Worm (Caenorhabditis elegans): ENCODE measurements around the gene phat-8.
"Not testable (repeated sequence)": the region's sequence is repeated elsewhere in the genome, so short reads cannot be mapped to it uniquely, and the experiment has no call there.

The phat-8 gene

DNA sequence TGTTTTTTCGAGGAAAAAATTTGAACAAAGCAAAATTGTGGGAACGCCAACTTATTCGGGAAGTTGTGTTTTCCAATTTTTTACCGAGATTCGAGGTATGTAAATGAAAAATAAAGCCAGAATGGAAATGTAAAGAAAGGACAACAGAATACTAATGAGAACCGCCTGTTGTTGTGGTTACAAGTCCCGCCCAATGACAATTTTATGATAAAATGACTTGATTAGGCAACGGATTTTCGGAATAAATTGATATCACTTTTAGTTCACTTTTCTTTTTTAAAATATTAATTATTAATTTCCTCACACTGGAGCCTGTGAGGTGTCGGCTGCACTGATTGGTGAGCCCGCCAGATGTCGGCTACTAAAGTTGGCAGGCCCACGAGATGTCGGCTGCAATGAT is 39.2 kb upstream of the phat-8 start, which contains the start of gene dct-12:
dct-12 (minus strand) TSS at position 101 of the 400 bp plus-strand sequence.
- TF ChIP-seq fkh-8 (tag; optimal IDR thresholded peaks at IDR 0.05) = no peak
- TF ChIP-seq lsy-2 (tag; optimal IDR thresholded peaks at IDR 0.05) = no peak
- no peak for TF ChIP-seq fkh-4 (tag; optimal IDR thresholded peaks at IDR 0.05; ENCODE audit: borderline replicate concordance)
- no peak for TF ChIP-seq sup-37 (GFP tag; optimal IDR thresholded peaks at IDR 0.05)
- TF ChIP-seq grh-1 (GFP tag; IDR thresholded peaks at IDR 0.05) = no peak

DNA sequence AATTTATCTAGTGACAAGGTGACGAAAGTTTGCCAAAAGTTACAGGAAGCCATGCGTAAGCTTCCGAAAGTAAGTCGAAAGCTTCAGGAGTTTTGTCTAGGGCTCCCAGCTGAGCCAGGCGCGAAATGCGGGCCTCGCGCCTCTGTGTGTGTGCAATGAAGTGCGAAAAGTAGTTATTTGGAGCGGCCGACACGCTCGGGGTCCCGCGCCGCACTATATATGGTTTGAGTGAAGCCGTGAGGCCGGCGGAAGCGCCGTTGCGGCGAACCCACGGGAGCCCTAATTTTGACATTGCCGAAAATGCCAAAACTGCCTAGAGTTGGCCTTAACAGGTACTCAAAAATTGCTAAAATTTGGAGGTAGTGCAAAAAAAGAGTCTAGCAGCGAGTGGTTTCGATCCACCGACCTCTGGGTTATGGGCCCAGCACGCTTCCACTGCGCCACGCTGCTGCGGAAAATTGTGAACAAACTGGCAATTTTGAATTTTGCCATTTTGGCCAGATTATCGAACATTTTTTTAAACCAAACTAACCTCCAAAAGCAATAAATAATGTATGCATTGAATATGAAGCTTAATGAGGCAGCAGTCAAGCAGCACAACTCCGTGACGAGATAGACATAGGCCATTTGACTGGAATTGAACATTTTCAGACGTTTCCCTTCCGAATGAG is 36.3 kb upstream of the phat-8 start:
- no peak for TF ChIP-seq efl-1 (optimal IDR thresholded peaks at IDR 0.05)
- TF ChIP-seq efl-1 (GFP tag; optimal IDR thresholded peaks at IDR 0.05 in 1 of 2) = peak in 1 of 2 experiments; percentile 52
- no peak for TF ChIP-seq dsc-1 (tag; optimal IDR thresholded peaks at IDR 0.05)

DNA sequence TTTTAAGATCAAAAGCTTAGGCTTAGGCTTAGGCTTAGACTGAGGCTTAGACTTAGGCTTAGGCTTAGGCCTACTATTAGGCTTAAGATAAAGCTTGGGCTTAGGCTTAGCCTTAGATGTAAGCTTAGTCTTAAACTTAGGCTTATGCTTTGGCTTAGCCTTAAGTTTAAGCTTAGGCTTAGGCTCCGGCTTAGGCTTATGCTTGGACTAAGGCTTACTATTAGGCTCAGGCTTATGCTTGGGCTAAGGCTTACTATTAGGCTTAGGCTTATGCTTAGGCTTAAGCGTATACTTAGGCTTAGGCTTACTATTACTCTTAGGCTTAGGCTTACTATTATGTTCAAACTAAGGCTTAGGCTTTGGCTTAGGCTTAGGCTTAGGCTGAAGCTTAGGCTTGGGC is 34.9 kb upstream of the phat-8 start:
- no peak for TF ChIP-seq mdl-1 (tag; optimal IDR thresholded peaks at IDR 0.05)
- no peak for TF ChIP-seq mab-9 (GFP tag; IDR thresholded peaks at IDR 0.05)
- TF ChIP-seq mef-2 (tag; optimal IDR thresholded peaks at IDR 0.05) = no peak
- no peak for TF ChIP-seq lin-13 (GFP tag; optimal IDR thresholded peaks at IDR 0.05)
- no peak for TF ChIP-seq nhr-19 (GFP tag; conservative IDR thresholded peaks at IDR 0.05)
- TF ChIP-seq swsn-7 (tag; optimal IDR thresholded peaks at IDR 0.05) = no peak
- no peak for TF ChIP-seq ceh-82 (tag; optimal IDR thresholded peaks at IDR 0.05)
- no peak for TF ChIP-seq hpl-2 (GFP tag; optimal IDR thresholded peaks at IDR 0.05)
- TF ChIP-seq mep-1 (tag; optimal IDR thresholded peaks at IDR 0.05) = no peak
- no peak for TF ChIP-seq irx-1 (tag; optimal IDR thresholded peaks at IDR 0.05)
- no peak for TF ChIP-seq rnt-1 (tag; optimal IDR thresholded peaks at IDR 0.05)
- no peak for TF ChIP-seq lir-3 (tag; optimal IDR thresholded peaks at IDR 0.05; ENCODE audit: poor library complexity)
- TF ChIP-seq skn-1 (tag; optimal IDR thresholded peaks at IDR 0.05) = no peak
- TF ChIP-seq sox-4 (tag; optimal IDR thresholded peaks at IDR 0.05) = no peak

DNA sequence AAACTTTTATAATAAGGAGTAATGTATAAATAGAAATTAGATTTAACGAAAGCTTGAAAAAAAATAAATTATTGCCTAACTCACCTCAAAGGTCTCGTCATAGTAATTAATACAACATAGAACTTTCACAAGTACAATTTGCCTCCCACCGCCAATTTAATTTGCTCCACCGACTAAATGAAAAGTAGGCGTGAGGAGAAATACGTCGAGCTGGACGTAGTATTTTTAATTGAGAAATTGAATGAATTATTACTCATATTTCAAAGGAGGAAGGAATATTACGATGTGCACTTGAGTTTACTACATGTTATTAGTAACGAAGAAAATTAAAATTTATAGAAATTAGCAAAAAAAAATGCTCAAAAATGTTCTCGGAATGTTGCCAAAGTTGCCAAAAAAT is 33.2 kb upstream of the phat-8 start, which contains the start of gene Y57A10C.9:
Y57A10C.9 (minus strand) TSS at position 101 of the 400 bp plus-strand sequence.
- TF ChIP-seq nhr-90 (tag; optimal IDR thresholded peaks at IDR 0.05; ENCODE audit: poor library complexity) (no peak), pax-3 (tag; optimal IDR thresholded peaks at IDR 0.05) (no peak), swsn-7 (tag; optimal IDR thresholded peaks at IDR 0.05) (no peak), elt-3 (tag; optimal IDR thresholded peaks at IDR 0.05) (no peak), nhr-84 (tag; optimal IDR thresholded peaks at IDR 0.05) (no peak), fkh-10 (GFP tag; optimal IDR thresholded peaks at IDR 0.05) (no peak), mdl-1 (tag; optimal IDR thresholded peaks at IDR 0.05) (no peak), nhr-71 (tag; optimal IDR thresholded peaks at IDR 0.05) (peak; percentile 1)

DNA sequence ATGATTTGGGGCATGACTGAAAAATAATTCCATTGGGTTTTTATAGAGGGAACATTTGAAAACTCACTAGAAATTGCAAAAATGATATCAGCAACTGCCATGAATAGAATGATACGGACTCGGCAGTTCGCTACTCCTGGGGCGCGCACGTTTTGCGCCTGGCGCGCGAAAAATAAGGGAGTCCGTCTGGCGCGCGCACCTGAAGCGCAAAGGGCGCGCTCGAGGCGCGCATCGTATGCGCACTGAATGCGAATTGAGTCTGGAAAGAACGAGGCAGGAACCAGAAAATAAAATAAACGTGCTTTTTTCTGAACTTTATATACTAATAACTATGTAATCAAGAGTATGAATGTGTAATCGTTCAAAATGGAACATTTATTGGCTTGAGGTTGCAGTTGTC is 30.4 kb upstream of the phat-8 start, which contains the start of gene Y57A10C.10:
Y57A10C.10 (minus strand) TSS at position 101 of the 400 bp plus-strand sequence.
- TF ChIP-seq nhr-237 (tag; optimal IDR thresholded peaks at IDR 0.05); zag-1 (tag; optimal IDR thresholded peaks at IDR 0.05); ces-1 (GFP tag; optimal IDR thresholded peaks at IDR 0.05): not testable (repeated sequence)

- TF ChIP-seq nhr-12 (tag; optimal IDR thresholded peaks at IDR 0.05) (no peak), fos-1 (tag; optimal IDR thresholded peaks at IDR 0.05) (no peak)
Measured at ce11 chrII:12444679-12445376, 26.8 kb upstream of the phat-8 start, which contains the start of the genes W05H5.1 and pitr-6. W05H5.1 (minus strand) TSS chrII:12444779. pitr-6 (plus strand) TSS chrII:12445326.
